Fruit fly (Drosophila melanogaster) whole organism, prepupa: ENCODE measurements around the gene CG1622.
A peak's percentile ranks its signal among the peaks of the same experiment; 100 is the strongest.

Experiments used
- Blimp-1 ChIP-seq: fragments of 200-800 bp; sonication (Bioruptor generic); optimal IDR thresholded peaks from 3 replicates; lab custom pipeline; 2017; ENCODE audit warnings: missing biosample characterization, missing genetic modification characterization, mild to moderate bottlenecking, moderate library complexity, missing genetic modification reagents
- CG10631 ChIP-seq: fragments of 200-800 bp; sonication (Bioruptor generic); optimal IDR thresholded peaks from 2 replicates; lab custom pipeline; 2016; ENCODE audit warnings: missing biosample characterization, missing genetic modification characterization
- CG11294 ChIP-seq: fragments of 200-800 bp; sonication (Bioruptor generic); IDR thresholded peaks from 2 replicates; pipeline ENCODE4 v1.3.6; 2022; ENCODE audit warnings: missing biosample characterization, missing genetic modification characterization
- CG11762 ChIP-seq: fragments of 200-800 bp; sonication (Bioruptor generic); optimal IDR thresholded peaks from 3 replicates; lab custom pipeline; 2016; ENCODE audit warnings: missing biosample characterization, missing genetic modification characterization; ENCODE audit not compliant: insufficient read depth
- CG11902 ChIP-seq: fragments of 200-800 bp; sonication (Bioruptor generic); optimal IDR thresholded peaks from 3 replicates; lab custom pipeline; 2016; ENCODE audit warnings: missing biosample characterization, missing genetic modification characterization
- CG1621 ChIP-seq: fragments of 200-800 bp; sonication (Bioruptor generic); optimal IDR thresholded peaks from 3 replicates; lab custom pipeline; 2018; ENCODE audit warnings: missing biosample characterization, mild to moderate bottlenecking, missing genetic modification characterization
- CG3032 ChIP-seq: fragments of 200-800 bp; optimal IDR thresholded peaks from 2 replicates; lab custom pipeline; 2019; ENCODE audit warnings: missing biosample characterization, mild to moderate bottlenecking, missing genetic modification characterization, moderate library complexity
- CG31627 ChIP-seq: fragments of 200-800 bp; sonication (Bioruptor generic); optimal IDR thresholded peaks from 3 replicates; lab custom pipeline; 2016; ENCODE audit warnings: missing biosample characterization, missing genetic modification characterization
- CG32006 ChIP-seq: fragments of 200-800 bp; sonication (Bioruptor generic); optimal IDR thresholded peaks from 3 replicates; lab custom pipeline; 2017; ENCODE audit warnings: missing biosample characterization, mild to moderate bottlenecking, missing genetic modification characterization
- CG34406 ChIP-seq: fragments of 200-800 bp; sonication (Bioruptor generic); optimal IDR thresholded peaks from 3 replicates; lab custom pipeline; 2016; ENCODE audit warnings: missing biosample characterization, missing genetic modification characterization
- CG3919 ChIP-seq: fragments of 200-800 bp; sonication (Bioruptor generic); optimal IDR thresholded peaks from 3 replicates; lab custom pipeline; 2016; ENCODE audit warnings: missing biosample characterization, missing genetic modification characterization
- CG4318 ChIP-seq: fragments of 200-800 bp; sonication (Bioruptor generic); optimal IDR thresholded peaks from 3 replicates; lab custom pipeline; 2017; ENCODE audit warnings: missing biosample characterization, mild to moderate bottlenecking, missing genetic modification characterization
- CG6163 ChIP-seq: fragments of 200-800 bp; sonication (Bioruptor generic); IDR thresholded peaks from 3 replicates; pipeline ENCODE4 v1.3.6; 2022; ENCODE audit warnings: missing biosample characterization, missing genetic modification characterization
- CG6276 ChIP-seq: fragments of 200-800 bp; sonication (Bioruptor generic); optimal IDR thresholded peaks from 2 replicates; lab custom pipeline; 2017; ENCODE audit warnings: missing biosample characterization, mild to moderate bottlenecking, missing genetic modification characterization
- CG6792 ChIP-seq: fragments of 200-800 bp; sonication (Bioruptor generic); optimal IDR thresholded peaks from 3 replicates; lab custom pipeline; 2016; ENCODE audit warnings: missing biosample characterization, missing genetic modification characterization
- CG6808 ChIP-seq: fragments of 200-800 bp; sonication (Bioruptor generic); optimal IDR thresholded peaks from 3 replicates; lab custom pipeline; 2017; ENCODE audit warnings: missing biosample characterization, missing genetic modification characterization, mild to moderate bottlenecking, moderate library complexity, missing genetic modification reagents
- CG6854 ChIP-seq: fragments of 200-800 bp; sonication (Bioruptor generic); optimal IDR thresholded peaks from 2 replicates; lab custom pipeline; 2017; ENCODE audit warnings: missing biosample characterization, mild to moderate bottlenecking, missing genetic modification characterization
- CG7368 ChIP-seq: fragments of 200-800 bp; sonication (Bioruptor generic); optimal IDR thresholded peaks from 3 replicates; lab custom pipeline; 2016; ENCODE audit warnings: missing biosample characterization, missing genetic modification characterization
- CG8119 ChIP-seq: fragments of 200-800 bp; sonication (Bioruptor generic); IDR thresholded peaks from 3 replicates; pipeline ENCODE4 v1.3.6; 2022; ENCODE audit warnings: missing biosample characterization, missing genetic modification characterization
- CG8632 ChIP-seq: fragments of 200-800 bp; sonication (Bioruptor generic); optimal IDR thresholded peaks from 3 replicates; lab custom pipeline; 2016; ENCODE audit warnings: missing biosample characterization, missing genetic modification characterization
- Eip75B ChIP-seq: fragments of 200-800 bp; sonication (Bioruptor generic); optimal IDR thresholded peaks from 3 replicates; lab custom pipeline; 2016; ENCODE audit warnings: missing biosample characterization, missing genetic modification characterization
- Eip78C ChIP-seq: fragments of 200-800 bp; sonication (Bioruptor generic); peaks from one replicate; lab custom pipeline; 2016; ENCODE audit warnings: missing biosample characterization, missing genetic modification characterization
- Eip93F ChIP-seq: fragments of 200-800 bp; sonication (Bioruptor generic); optimal IDR thresholded peaks from 2 replicates; lab custom pipeline; 2016; ENCODE audit warnings: missing biosample characterization, mild to moderate bottlenecking, missing genetic modification characterization
- Ets21C ChIP-seq: fragments of 200-800 bp; sonication (Bioruptor generic); optimal IDR thresholded peaks from 3 replicates; lab custom pipeline; 2016; ENCODE audit warnings: missing biosample characterization, missing genetic modification characterization
- Hr38 ChIP-seq: sonication (Bioruptor generic); optimal IDR thresholded peaks from 2 replicates; lab custom pipeline; 2016; ENCODE audit warnings: missing biosample characterization, missing genetic modification characterization
- Hr39 ChIP-seq: fragments of 200-800 bp; sonication (Bioruptor generic); optimal IDR thresholded peaks from 2 replicates; lab custom pipeline; 2016; ENCODE audit warnings: missing biosample characterization, missing genetic modification characterization
- Hr4 ChIP-seq: fragments of 200-800 bp; sonication (Bioruptor generic); optimal IDR thresholded peaks from 3 replicates; lab custom pipeline; 2016; ENCODE audit warnings: missing biosample characterization, missing genetic modification characterization
- Lpt ChIP-seq: fragments of 200-800 bp; sonication (Bioruptor generic); optimal IDR thresholded peaks from 3 replicates; lab custom pipeline; 2016; ENCODE audit warnings: missing biosample characterization, missing genetic modification characterization
- Met ChIP-seq: fragments of 200-800 bp; sonication (Bioruptor generic); optimal IDR thresholded peaks from 3 replicates; lab custom pipeline; 2016; ENCODE audit warnings: missing biosample characterization, missing genetic modification characterization
- Smox ChIP-seq: fragments of 200-800 bp; sonication (Bioruptor generic); optimal IDR thresholded peaks from 3 replicates; lab custom pipeline; 2016; ENCODE audit warnings: missing biosample characterization, missing genetic modification characterization
- Sox102F ChIP-seq: fragments of 200-800 bp; sonication (Bioruptor generic); optimal IDR thresholded peaks from 2 replicates; lab custom pipeline; 2016; ENCODE audit warnings: missing biosample characterization, mild to moderate bottlenecking, missing genetic modification characterization
- Sox14 ChIP-seq: fragments of 200-800 bp; sonication (Bioruptor generic); optimal IDR thresholded peaks from 3 replicates; lab custom pipeline; 2016; ENCODE audit warnings: missing biosample characterization, missing genetic modification characterization
- Sox15 ChIP-seq: fragments of 200-800 bp; sonication (Bioruptor generic); optimal IDR thresholded peaks from 3 replicates; lab custom pipeline; 2016; ENCODE audit warnings: missing biosample characterization, missing genetic modification characterization
- achi ChIP-seq: fragments of 200-800 bp; sonication (Bioruptor generic); optimal IDR thresholded peaks from 3 replicates; lab custom pipeline; 2016; ENCODE audit warnings: missing biosample characterization, missing genetic modification characterization
- acj6 ChIP-seq: fragments of 200-800 bp; sonication (Bioruptor generic); optimal IDR thresholded peaks from 3 replicates; lab custom pipeline; 2016; ENCODE audit warnings: missing biosample characterization, missing genetic modification characterization
- cyc ChIP-seq: fragments of 200-800 bp; sonication (Bioruptor generic); optimal IDR thresholded peaks from 3 replicates; lab custom pipeline; 2016; ENCODE audit warnings: missing biosample characterization, missing genetic modification characterization
- dsx ChIP-seq: fragments of 200-800 bp; optimal IDR thresholded peaks from 3 replicates; lab custom pipeline; 2019; ENCODE audit warnings: missing biosample characterization, mild to moderate bottlenecking, missing genetic modification characterization, moderate library complexity; ENCODE audit not compliant: poor library complexity, severe bottlenecking
- fd59A ChIP-seq: fragments of 200-800 bp; sonication (Bioruptor generic); optimal IDR thresholded peaks from 2 replicates; lab custom pipeline; 2017; ENCODE audit warnings: missing biosample characterization, mild to moderate bottlenecking, missing genetic modification characterization, missing genetic modification reagents
- fd85E ChIP-seq: fragments of 200-800 bp; sonication (Bioruptor generic); optimal IDR thresholded peaks from 3 replicates; lab custom pipeline; 2016; ENCODE audit warnings: missing biosample characterization, missing genetic modification characterization
- fkh ChIP-seq: fragments of 200-800 bp; sonication (Bioruptor generic); optimal IDR thresholded peaks from 3 replicates; lab custom pipeline; 2017; ENCODE audit warnings: missing biosample characterization, mild to moderate bottlenecking, missing genetic modification characterization, moderate library complexity
- lz ChIP-seq: fragments of 200-800 bp; sonication (Bioruptor generic); optimal IDR thresholded peaks from 3 replicates; lab custom pipeline; 2016; ENCODE audit warnings: missing biosample characterization, missing genetic modification characterization
- net ChIP-seq: fragments of 200-800 bp; sonication (Bioruptor generic); optimal IDR thresholded peaks from 3 replicates; lab custom pipeline; 2016; ENCODE audit warnings: missing biosample characterization, missing genetic modification characterization
- pdm3 ChIP-seq: fragments of 200-800 bp; sonication (Bioruptor generic); optimal IDR thresholded peaks from 3 replicates; lab custom pipeline; 2016; ENCODE audit warnings: missing biosample characterization, missing genetic modification characterization
- salr ChIP-seq, 2 experiments: fragments of 200-800 bp; sonication (Bioruptor generic); optimal IDR thresholded peaks; 3 replicates each; lab custom pipeline; 2016 to 2018; ENCODE audit warnings: missing biosample characterization in 2 of 2, missing genetic modification characterization in 2 of 2, mild to moderate bottlenecking in 1 of 2
- spab ChIP-seq: fragments of 200-800 bp; sonication (Bioruptor generic); optimal IDR thresholded peaks from 2 replicates; lab custom pipeline; 2017; ENCODE audit warnings: missing biosample characterization, mild to moderate bottlenecking, missing genetic modification characterization, missing genetic modification reagents
- svp ChIP-seq: fragments of 200-800 bp; sonication (Bioruptor generic); peaks from one replicate; lab custom pipeline; 2016; ENCODE audit warnings: missing biosample characterization, missing genetic modification characterization

Gene CG1622

dm6 chrX:13275139-13275538 is 21.7 kb upstream of the CG1622 start (continued):
- TF ChIP-seq CG4318 = peak; percentile 52
- TF ChIP-seq Hr39 = peak; percentile 31
- peak; percentile 82 for TF ChIP-seq CG32006 (GFP tag; lab: Kevin White, UChicago)
- peak; percentile 46 for TF ChIP-seq Lpt
- TF ChIP-seq Ets21C (GFP tag; lab: Kevin White, UChicago) = peak; percentile 26
- peak; percentile 44 for TF ChIP-seq Sox14 (GFP tag; lab: Kevin White, UChicago)
- TF ChIP-seq cyc (GFP tag; lab: Kevin White, UChicago) = peak; percentile 73
- TF ChIP-seq Hr4 (GFP tag; lab: Kevin White, UChicago) = peak; percentile 31
- TF ChIP-seq CG6792 (GFP tag; lab: Kevin White, UChicago) = peak; percentile 72
- peak; percentile 66 for TF ChIP-seq spab (GFP tag; lab: Kevin White, UChicago)
- no peak for TF ChIP-seq Eip75B (GFP tag; lab: Kevin White, UChicago)
- TF ChIP-seq CG7368 (GFP tag; lab: Kevin White, UChicago) = peak; percentile 61
- peak; percentile 71 for TF ChIP-seq fd59A (GFP tag; lab: Kevin White, UChicago)
- TF ChIP-seq lz (GFP tag; lab: Kevin White, UChicago) = peak; percentile 51
- no peak for TF ChIP-seq CG6163 (GFP tag; lab: Robert Waterston, UW)
- TF ChIP-seq CG11294 (GFP tag; lab: Robert Waterston, UW) = peak; percentile 47; the same call in 1 of the 2 replicates
- TF ChIP-seq pdm3 (GFP tag; lab: Kevin White, UChicago) = peak; percentile 60
- TF ChIP-seq Sox102F (GFP tag; lab: Kevin White, UChicago) = peak; percentile 46
- TF ChIP-seq salr (GFP tag; optimal IDR thresholded peaks at IDR 0.05; lab: Kevin White, UChicago) = peak; percentile 3 to 78
- TF ChIP-seq CG6808 = peak; percentile 80

dm6 chrX:13276713-13277112 is 20.2 kb upstream of the CG1622 start:
- TF ChIP-seq svp (GFP tag; lab: Kevin White, UChicago) (peak; percentile 37), CG7368 (GFP tag; lab: Kevin White, UChicago) (peak; percentile 34), CG6163 (GFP tag; lab: Robert Waterston, UW) (peak; percentile 52), CG6276 (GFP tag; lab: Kevin White, UChicago) (peak; percentile 27), Eip93F (no peak), CG6854 (GFP tag; lab: Kevin White, UChicago) (no peak), fd85E (GFP tag; lab: Kevin White, UChicago) (no peak), CG6808 (peak; percentile 44), CG11902 (GFP tag; lab: Kevin White, UChicago) (peak; percentile 15), CG8632 (GFP tag; lab: Kevin White, UChicago) (peak; percentile 28), lz (GFP tag; lab: Kevin White, UChicago) (no peak), cyc (GFP tag; lab: Kevin White, UChicago) (no peak), net (GFP tag; lab: Kevin White, UChicago) (peak; percentile 25), CG11294 (GFP tag; lab: Robert Waterston, UW) (peak; percentile 25; the same call in 1 of the 2 replicates), spab (GFP tag; lab: Kevin White, UChicago) (peak; percentile 25), CG34406 (GFP tag; lab: Kevin White, UChicago) (peak; percentile 49), Eip75B (GFP tag; lab: Kevin White, UChicago) (no peak), CG11762 (GFP tag; lab: Kevin White, UChicago) (peak; percentile 35), achi (peak; percentile 49), CG3919 (GFP tag; lab: Kevin White, UChicago) (peak; percentile 25), CG6792 (GFP tag; lab: Kevin White, UChicago) (peak; percentile 40), Lpt (peak; percentile 22), Met (no peak), Sox14 (GFP tag; lab: Kevin White, UChicago) (no peak), Ets21C (GFP tag; lab: Kevin White, UChicago) (no peak), CG8119 (peak; percentile 66; the same call in 2 of the 3 replicates), Sox102F (GFP tag; lab: Kevin White, UChicago) (no peak), CG10631 (GFP tag; lab: Kevin White, UChicago) (peak; percentile 63), acj6 (GFP tag; lab: Kevin White, UChicago) (peak; percentile 42), Eip78C (GFP tag; lab: Kevin White, UChicago) (peak; percentile 79), Sox15 (GFP tag; lab: Kevin White, UChicago) (no peak), Hr39 (peak; percentile 8), fkh (peak; percentile 7), dsx (GFP tag; lab: Kevin White, UChicago) (peak; percentile 42), Hr4 (GFP tag; lab: Kevin White, UChicago) (peak; percentile 32), Blimp-1 (GFP tag; lab: Kevin White, UChicago) (no peak), Smox (GFP tag; lab: Kevin White, UChicago) (peak; percentile 10), CG3032 (peak; percentile 46), CG32006 (GFP tag; lab: Kevin White, UChicago) (peak; percentile 65), Hr38 (GFP tag; lab: Kevin White, UChicago) (no peak), CG1621 (tag; lab: Kevin White, UChicago) (peak; percentile 32), CG31627 (GFP tag; lab: Kevin White, UChicago) (no peak), pdm3 (GFP tag; lab: Kevin White, UChicago) (peak; percentile 10)
